Worm (Caenorhabditis elegans) whole organism, mixed stage, embryonic: Measurements from ENCODE around the gene jac-1.

Experiments used
- M03D4.4 ChIP-seq: sonication (generic microtip); optimal IDR thresholded peaks from 2 replicates; lab custom pipeline; 2017; ENCODE audit warnings: mild to moderate bottlenecking, missing genetic modification characterization, missing compliant biosample characterization
- bed-3 ChIP-seq: fragments of 200-800 bp; sonication (Bioruptor generic); optimal IDR thresholded peaks from 3 replicates; lab custom pipeline; 2018; ENCODE audit warnings: mild to moderate bottlenecking, missing genetic modification characterization, moderate library complexity, missing compliant biosample characterization
- blmp-1 ChIP-seq: fragments of 150-350 bp; optimal IDR thresholded peaks from 2 replicates; lab custom pipeline; 2014; ENCODE audit warnings: missing biosample characterization, missing genetic modification characterization
- ceh-39 ChIP-seq: fragments of 150-350 bp; optimal IDR thresholded peaks from 2 replicates; lab custom pipeline; 2014; ENCODE audit warnings: missing biosample characterization, missing genetic modification characterization
- ceh-43 ChIP-seq: fragments of 200-800 bp; sonication (Bioruptor generic); optimal IDR thresholded peaks from 2 replicates; lab custom pipeline; 2018; ENCODE audit warnings: mild to moderate bottlenecking, missing genetic modification characterization, moderate library complexity, missing compliant biosample characterization
- ceh-83 ChIP-seq: fragments of 200-800 bp; sonication (Bioruptor generic); optimal IDR thresholded peaks from 2 replicates; lab custom pipeline; 2018; ENCODE audit warnings: mild to moderate bottlenecking, missing genetic modification characterization, missing compliant biosample characterization
- cnd-1 ChIP-seq: fragments of 200-800 bp; sonication (Bioruptor generic); optimal IDR thresholded peaks from 2 replicates; lab custom pipeline; 2018; ENCODE audit warnings: mild to moderate bottlenecking, missing genetic modification characterization, missing compliant biosample characterization
- drap-1 ChIP-seq: fragments of 200-800 bp; sonication (Bioruptor generic); optimal IDR thresholded peaks from 3 replicates; lab custom pipeline; 2018; ENCODE audit warnings: mild to moderate bottlenecking, missing genetic modification characterization, missing compliant biosample characterization
- elt-1 ChIP-seq: sonication (generic microtip); optimal IDR thresholded peaks from 2 replicates; lab custom pipeline; 2017; ENCODE audit warnings: missing genetic modification characterization, mild to moderate bottlenecking, missing compliant biosample characterization, antibody characterized with exemption, moderate library complexity, borderline replicate concordance; ENCODE audit not compliant: insufficient read depth
- elt-3 ChIP-seq: fragments of 150-350 bp; optimal IDR thresholded peaks from 2 replicates; lab custom pipeline; 2014; ENCODE audit warnings: missing biosample characterization, missing genetic modification characterization
- flh-1 ChIP-seq: fragments of 200-800 bp; sonication (Bioruptor generic); optimal IDR thresholded peaks from 2 replicates; lab custom pipeline; 2018; ENCODE audit warnings: mild to moderate bottlenecking, missing genetic modification characterization, moderate library complexity, missing compliant biosample characterization
- ham-2 ChIP-seq: fragments of 200-800 bp; sonication (Bioruptor generic); optimal IDR thresholded peaks from 2 replicates; lab custom pipeline; 2018; ENCODE audit warnings: mild to moderate bottlenecking, missing genetic modification characterization, missing compliant biosample characterization
- lin-13 ChIP-seq: fragments of 150-350 bp; optimal IDR thresholded peaks from 2 replicates; lab custom pipeline; 2014; ENCODE audit warnings: missing biosample characterization, missing genetic modification characterization
- lin-32 ChIP-seq: fragments of 200-800 bp; sonication (Bioruptor generic); optimal IDR thresholded peaks from 2 replicates; lab custom pipeline; 2018; ENCODE audit warnings: mild to moderate bottlenecking, missing genetic modification characterization, missing compliant biosample characterization
- lsy-2 ChIP-seq: fragments of 150-350 bp; optimal IDR thresholded peaks from 2 replicates; lab custom pipeline; 2014; ENCODE audit warnings: missing biosample characterization, missing genetic modification characterization
- mab-5 ChIP-seq: fragments of 150-350 bp; optimal IDR thresholded peaks from 2 replicates; lab custom pipeline; 2014; ENCODE audit warnings: missing biosample characterization, missing genetic modification characterization
- mep-1 ChIP-seq: fragments of 150-350 bp; optimal IDR thresholded peaks from 2 replicates; lab custom pipeline; 2017; ENCODE audit warnings: missing biosample characterization, missing genetic modification reagents, missing genetic modification characterization, inconsistent platforms
- nhr-12 ChIP-seq: fragments of 150-350 bp; optimal IDR thresholded peaks from 2 replicates; lab custom pipeline; 2014; ENCODE audit warnings: missing biosample characterization, missing genetic modification characterization
- nhr-2 ChIP-seq: fragments of 150-350 bp; optimal IDR thresholded peaks from 2 replicates; lab custom pipeline; 2014; ENCODE audit warnings: missing biosample characterization, missing genetic modification characterization
- nhr-237 ChIP-seq: fragments of 150-350 bp; optimal IDR thresholded peaks from 2 replicates; lab custom pipeline; 2014; ENCODE audit warnings: missing biosample characterization, missing genetic modification characterization
- nhr-76 ChIP-seq: sonication (generic microtip); optimal IDR thresholded peaks from 2 replicates; lab custom pipeline; 2017; ENCODE audit warnings: missing biosample characterization, missing genetic modification characterization
- pha-4 ChIP-seq: fragments of 150-350 bp; optimal IDR thresholded peaks from 2 replicates; lab custom pipeline; 2018; ENCODE audit warnings: missing biosample characterization, missing genetic modification reagents, missing genetic modification characterization
- sem-2 ChIP-seq: fragments of 200-800 bp; sonication (Bioruptor generic); optimal IDR thresholded peaks from 2 replicates; lab custom pipeline; 2018; ENCODE audit warnings: mild to moderate bottlenecking, missing genetic modification characterization, missing compliant biosample characterization
- snpc-4 ChIP-seq: fragments of 150-350 bp; optimal IDR thresholded peaks from 2 replicates; lab custom pipeline; 2014; ENCODE audit warnings: missing biosample characterization, missing genetic modification characterization
- sptf-1 ChIP-seq: sonication (generic microtip); optimal IDR thresholded peaks from 2 replicates; lab custom pipeline; 2017; ENCODE audit warnings: mild to moderate bottlenecking, missing genetic modification characterization, moderate library complexity, missing compliant biosample characterization
- tbx-8 ChIP-seq: fragments of 200-800 bp; sonication (Bioruptor generic); optimal IDR thresholded peaks from 2 replicates; lab custom pipeline; 2018; ENCODE audit warnings: mild to moderate bottlenecking, missing genetic modification characterization, moderate library complexity, missing compliant biosample characterization
- unc-120 ChIP-seq: sonication (generic microtip); optimal IDR thresholded peaks from 2 replicates; lab custom pipeline; 2017; ENCODE audit warnings: missing genetic modification characterization, missing compliant biosample characterization; ENCODE audit not compliant: poor library complexity, severe bottlenecking
- unc-62 ChIP-seq: fragments of 150-350 bp; optimal IDR thresholded peaks from 2 replicates; lab custom pipeline; 2014; ENCODE audit warnings: missing biosample characterization, missing genetic modification reagents, missing genetic modification characterization
- zip-8 ChIP-seq: fragments of 150-350 bp; optimal IDR thresholded peaks from 2 replicates; lab custom pipeline; 2014; ENCODE audit warnings: missing biosample characterization, missing genetic modification characterization

Gene jac-1

ce11 chrIV:16022438-16022837 lies 4.2 kb downstream of the jac-1 start:
- TF ChIP-seq nhr-2 (tag; lab: Kevin White, UChicago) (peak; percentile 35), ceh-43 (GFP tag; lab: Kevin White, UChicago) (no peak)

- TF ChIP-seq nhr-76 (tag; lab: Kevin White, UChicago) (no peak), sem-2 (GFP tag; lab: Kevin White, UChicago) (no peak), mab-5 (tag; lab: Kevin White, UChicago) (no peak), ham-2 (GFP tag; lab: Kevin White, UChicago) (no peak), elt-3 (tag; lab: Kevin White, UChicago) (no peak), unc-120 (tag; lab: Kevin White, UChicago) (no peak), lin-32 (GFP tag; lab: Kevin White, UChicago) (no peak), snpc-4 (tag; lab: Kevin White, UChicago) (no peak), blmp-1 (tag; lab: Kevin White, UChicago) (no peak), cnd-1 (no peak), bed-3 (GFP tag; lab: Kevin White, UChicago) (no peak), lsy-2 (no peak), M03D4.4 (tag; lab: Kevin White, UChicago) (no peak), pha-4 (tag; lab: Kevin White, UChicago) (no peak), elt-1 (tag; lab: Kevin White, UChicago) (no peak), ceh-83 (GFP tag; lab: Kevin White, UChicago) (no peak), flh-1 (GFP tag; lab: Kevin White, UChicago) (no peak), zip-8 (tag; lab: Kevin White, UChicago) (no peak)
- TF ChIP-seq, all 35 proteins: peak for 0
Observed at ce11 chrIV:16015729-16016128, 10.9 kb downstream of the jac-1 start.

ce11 chrIV:16006267-16006666 lies 20.4 kb downstream of the jac-1 start:
- TF ChIP-seq unc-62 (GFP tag; lab: Kevin White, UChicago), result peak; percentile 49
- TF ChIP-seq ceh-43 (GFP tag; lab: Kevin White, UChicago), result no peak
- peak; percentile 84 for TF ChIP-seq nhr-2 (tag; lab: Kevin White, UChicago)
- TF ChIP-seq sem-2 (GFP tag; lab: Kevin White, UChicago), result no peak
- TF ChIP-seq zip-8 (tag; lab: Kevin White, UChicago), result no peak
- peak; percentile 55 for TF ChIP-seq elt-1 (tag; lab: Kevin White, UChicago)
- no peak for TF ChIP-seq ceh-39 (tag; lab: Kevin White, UChicago)

ce11 chrIV:16005472-16005871 lies 21.2 kb downstream of the jac-1 start:
- TF ChIP-seq lin-13 (tag; lab: Kevin White, UChicago) (no peak), lsy-2 (no peak), flh-1 (GFP tag; lab: Kevin White, UChicago) (no peak), nhr-12 (tag; lab: Kevin White, UChicago) (no peak), sptf-1 (peak; percentile 11), cnd-1 (no peak), tbx-8 (no peak), elt-3 (tag; lab: Kevin White, UChicago) (no peak)

ce11 chrIV:16001058-16001457 lies 25.6 kb downstream of the jac-1 start:
- TF ChIP-seq lin-13 (tag; lab: Kevin White, UChicago), result no peak
- TF ChIP-seq unc-120 (tag; lab: Kevin White, UChicago), result no peak
- TF ChIP-seq cnd-1, result no peak
- TF ChIP-seq elt-1 (tag; lab: Kevin White, UChicago), result no peak

- TF ChIP-seq nhr-237 (no peak), mep-1 (tag; lab: Kevin White, UChicago) (no peak), ceh-43 (GFP tag; lab: Kevin White, UChicago) (no peak), nhr-2 (tag; lab: Kevin White, UChicago) (no peak), pha-4 (tag; lab: Kevin White, UChicago) (no peak), lsy-2 (no peak), drap-1 (GFP tag; lab: Kevin White, UChicago) (no peak), lin-13 (tag; lab: Kevin White, UChicago) (no peak)
Observed at ce11 chrIV:15999692-16000091, 27.0 kb downstream of the jac-1 start.
